Worm (Caenorhabditis elegans) whole organism, L4 larva: Measurements from ENCODE around the gene F59G1.4.

ENCODE experiments used
- F10B5.3 ChIP-seq: sonication (generic microtip); optimal IDR thresholded peaks from 2 replicates; lab custom pipeline; 2016; ENCODE audit warnings: mild to moderate bottlenecking, missing genetic modification characterization, missing compliant biosample characterization
- F49E8.2 ChIP-seq: sonication (generic microtip); optimal IDR thresholded peaks from 2 replicates; lab custom pipeline; 2016; ENCODE audit warnings: missing compliant biosample characterization, mild to moderate bottlenecking, missing genetic modification characterization, borderline replicate concordance
- R02D3.7 ChIP-seq: fragments of 150-350 bp; sonication (generic microtip); optimal IDR thresholded peaks from 3 replicates; lab custom pipeline; 2014; ENCODE audit warnings: missing biosample characterization, missing genetic modification characterization
- T26A8.4 ChIP-seq: fragments of 200-800 bp; sonication (Bioruptor generic); IDR thresholded peaks from 2 replicates; pipeline ENCODE4 v1.3.6; 2022; ENCODE audit warnings: missing genetic modification characterization, missing compliant biosample characterization
- Y105C5A.15 ChIP-seq: fragments of 200-800 bp; sonication (Bioruptor generic); IDR thresholded peaks from 2 replicates; pipeline ENCODE4 v1.3.6; 2022; ENCODE audit warnings: missing genetic modification characterization, missing compliant biosample characterization
- Y75B8A.6 ChIP-seq: fragments of 200-800 bp; sonication (Bioruptor generic); IDR thresholded peaks from 2 replicates; pipeline ENCODE4 v1.3.6; 2022; ENCODE audit warnings: missing genetic modification reagents, missing genetic modification characterization, missing compliant biosample characterization
- ZK546.5 ChIP-seq, 2 experiments: sonication (generic microtip); optimal IDR thresholded peaks; 2 replicates each; lab custom pipeline; 2017; ENCODE audit warnings: missing biosample characterization in 2 of 2, missing genetic modification characterization in 2 of 2
- arid-1 ChIP-seq: fragments of 200-800 bp; sonication (Bioruptor generic); conservative IDR thresholded peaks from 2 replicates; pipeline ENCODE4 v1.3.6; 2022; ENCODE audit warnings: missing genetic modification reagents, missing genetic modification characterization, missing compliant biosample characterization
- ceh-28 ChIP-seq: fragments of 150-350 bp; optimal IDR thresholded peaks from 2 replicates; lab custom pipeline; 2014; ENCODE audit warnings: missing biosample characterization, missing genetic modification reagents, missing genetic modification characterization
- ctbp-1 ChIP-seq: fragments of 200-800 bp; sonication (Bioruptor generic); IDR thresholded peaks from 2 replicates; pipeline ENCODE4 v1.3.6; 2022; ENCODE audit warnings: missing genetic modification reagents, missing genetic modification characterization, missing compliant biosample characterization
- daf-12 ChIP-seq: fragments of 150-350 bp; optimal IDR thresholded peaks from 2 replicates; lab custom pipeline; 2014; ENCODE audit warnings: missing biosample characterization, missing genetic modification reagents, missing genetic modification characterization
- daf-16 ChIP-seq, 3 experiments: sonication (generic microtip); optimal IDR thresholded peaks; 2 replicates each; lab custom pipeline; 2016 to 2017; ENCODE audit warnings: missing genetic modification characterization in 3 of 3, missing genetic modification reagents in 3 of 3, mild to moderate bottlenecking in 2 of 3, missing compliant biosample characterization in 2 of 3, missing biosample characterization in 1 of 3, moderate library complexity in 1 of 3
- daf-19 ChIP-seq: fragments of 200-800 bp; sonication (Bioruptor generic); conservative IDR thresholded peaks from 2 replicates; pipeline ENCODE4 v1.3.6; 2022; ENCODE audit warnings: missing genetic modification characterization, missing compliant biosample characterization
- daf-8 ChIP-seq: fragments of 200-800 bp; sonication (Bioruptor generic); IDR thresholded peaks from 2 replicates; pipeline ENCODE4 v1.3.6; 2022; ENCODE audit warnings: missing genetic modification characterization, missing compliant biosample characterization
- dmd-6 ChIP-seq: fragments of 200-800 bp; sonication (Bioruptor generic); IDR thresholded peaks from 2 replicates; pipeline ENCODE4 v1.3.6; 2022; ENCODE audit warnings: missing genetic modification reagents, missing genetic modification characterization, missing compliant biosample characterization
- dpl-1 ChIP-seq: fragments of 150-350 bp; optimal IDR thresholded peaks from 2 replicates; lab custom pipeline; 2014; ENCODE audit warnings: missing biosample characterization, missing genetic modification reagents, missing genetic modification characterization
- dve-1 ChIP-seq: sonication (generic microtip); optimal IDR thresholded peaks from 2 replicates; lab custom pipeline; 2017; ENCODE audit warnings: antibody characterized with exemption, mild to moderate bottlenecking, missing genetic modification characterization, missing compliant biosample characterization; ENCODE audit not compliant: insufficient read depth
- hif-1 ChIP-seq, 2 experiments: sonication (generic microtip); optimal IDR thresholded peaks; 2 replicates each; lab custom pipeline; 2016 to 2017; ENCODE audit warnings: missing compliant biosample characterization in 2 of 2, missing genetic modification characterization in 2 of 2, missing genetic modification reagents in 2 of 2, missing genotype in 2 of 2, mild to moderate bottlenecking in 1 of 2
- hlh-30 ChIP-seq: sonication (generic microtip); optimal IDR thresholded peaks from 2 replicates; lab custom pipeline; 2017; ENCODE audit warnings: antibody characterized with exemption, mild to moderate bottlenecking, missing genetic modification characterization, missing compliant biosample characterization; ENCODE audit not compliant: insufficient read depth
- hmg-1.1 ChIP-seq: fragments of 200-800 bp; sonication (Bioruptor generic); IDR thresholded peaks from 2 replicates; pipeline ENCODE4 v1.3.6; 2022; ENCODE audit warnings: missing genetic modification reagents, missing genetic modification characterization, missing compliant biosample characterization
- lin-29 ChIP-seq: fragments of 200-800 bp; sonication (Bioruptor generic); IDR thresholded peaks from 2 replicates; pipeline ENCODE4 v1.3.6; 2022; ENCODE audit warnings: missing genetic modification reagents, missing genetic modification characterization, missing compliant biosample characterization
- lin-38 ChIP-seq: fragments of 200-800 bp; sonication (Bioruptor generic); IDR thresholded peaks from 2 replicates; pipeline ENCODE4 v1.3.6; 2022; ENCODE audit warnings: missing genetic modification reagents, missing genetic modification characterization, missing compliant biosample characterization
- lin-39 ChIP-seq: fragments of 150-350 bp; optimal IDR thresholded peaks from 2 replicates; lab custom pipeline; 2014; ENCODE audit warnings: missing biosample characterization, missing genetic modification reagents, missing genetic modification characterization
- lir-3 ChIP-seq: sonication (generic microtip); optimal IDR thresholded peaks from 2 replicates; lab custom pipeline; 2016; ENCODE audit warnings: mild to moderate bottlenecking, missing genetic modification characterization, missing compliant biosample characterization
- lsy-2 ChIP-seq, 2 experiments: fragments of 150-350 bp in 1 of 2; sonication (generic microtip) in 1 of 2; optimal IDR thresholded peaks; 2 replicates each; lab custom pipeline; 2014 to 2017; ENCODE audit warnings: missing biosample characterization in 2 of 2, missing genetic modification characterization in 2 of 2
- mdl-1 ChIP-seq, 2 experiments: fragments of 150-350 bp in 1 of 2; sonication (generic microtip) in 1 of 2; optimal IDR thresholded peaks; 2 replicates each; lab custom pipeline; 2014 to 2017; ENCODE audit warnings: missing biosample characterization in 2 of 2, missing genetic modification characterization in 2 of 2
- mxl-3 ChIP-seq: fragments of 200-800 bp; sonication (Bioruptor generic); optimal IDR thresholded peaks from 2 replicates; lab custom pipeline; 2018; ENCODE audit warnings: mild to moderate bottlenecking, missing genetic modification characterization, missing compliant biosample characterization
- nhr-28 ChIP-seq: fragments of 150-350 bp; optimal IDR thresholded peaks from 2 replicates; lab custom pipeline; 2014; ENCODE audit warnings: missing biosample characterization, missing genetic modification characterization
- nhr-41 ChIP-seq: fragments of 200-800 bp; sonication (Bioruptor generic); IDR thresholded peaks from 2 replicates; pipeline ENCODE4 v1.3.6; 2022; ENCODE audit warnings: missing genetic modification reagents, missing genetic modification characterization, missing compliant biosample characterization
- nhr-48 ChIP-seq: sonication (generic microtip); optimal IDR thresholded peaks from 2 replicates; lab custom pipeline; 2016; ENCODE audit warnings: mild to moderate bottlenecking, missing genetic modification characterization, missing compliant biosample characterization
- nhr-77 ChIP-seq: fragments of 150-350 bp; optimal IDR thresholded peaks from 2 replicates; lab custom pipeline; 2014; ENCODE audit warnings: missing biosample characterization, missing genetic modification characterization
- pha-4 ChIP-seq, 2 experiments: fragments of 150-350 bp in 1 of 2; fragments of 200-800 bp in 1 of 2; sonication (Bioruptor generic) in 1 of 2; IDR thresholded peaks in 1 of 2; optimal IDR thresholded peaks in 1 of 2; 2 replicates each; pipeline versions ENCODE4 v1.3.6 to Lab custom; 2014 to 2022; ENCODE audit warnings: missing genetic modification characterization in 2 of 2, missing genetic modification reagents in 2 of 2, missing biosample characterization in 1 of 2, missing compliant biosample characterization in 1 of 2
- php-3 ChIP-seq: fragments of 200-800 bp; sonication (Bioruptor generic); IDR thresholded peaks from 2 replicates; pipeline ENCODE4 v1.3.6; 2022; ENCODE audit warnings: missing genetic modification reagents, missing genetic modification characterization, missing compliant biosample characterization
- pqm-1 ChIP-seq: sonication (generic microtip); optimal IDR thresholded peaks from 2 replicates; lab custom pipeline; 2017; ENCODE audit warnings: missing biosample characterization, missing genetic modification characterization
- sdz-12 ChIP-seq: fragments of 200-800 bp; sonication (Bioruptor generic); optimal IDR thresholded peaks from 2 replicates; lab custom pipeline; 2018; ENCODE audit warnings: mild to moderate bottlenecking, missing genetic modification characterization, missing compliant biosample characterization
- set-16 ChIP-seq: fragments of 200-800 bp; sonication (Bioruptor generic); IDR thresholded peaks from 2 replicates; pipeline ENCODE4 v1.3.6; 2022; ENCODE audit warnings: missing genetic modification reagents, missing genetic modification characterization, missing compliant biosample characterization
- skn-1 ChIP-seq: fragments of 150-350 bp; optimal IDR thresholded peaks from 2 replicates; lab custom pipeline; 2014; ENCODE audit warnings: missing biosample characterization, missing genetic modification characterization
- snpc-4 ChIP-seq: fragments of 150-350 bp; optimal IDR thresholded peaks from 2 replicates; lab custom pipeline; 2014; ENCODE audit warnings: missing biosample characterization, missing genetic modification characterization
- spr-3 ChIP-seq: fragments of 200-800 bp; sonication (Bioruptor generic); optimal IDR thresholded peaks from 2 replicates; lab custom pipeline; 2018; ENCODE audit warnings: mild to moderate bottlenecking, missing genetic modification characterization, missing compliant biosample characterization
- tag-97 ChIP-seq: fragments of 200-800 bp; sonication (Bioruptor generic); IDR thresholded peaks from 2 replicates; pipeline ENCODE4 v1.3.6; 2022; ENCODE audit warnings: missing genetic modification characterization, missing compliant biosample characterization
- unc-39 ChIP-seq: sonication (generic microtip); optimal IDR thresholded peaks from 2 replicates; lab custom pipeline; 2017; ENCODE audit warnings: missing biosample characterization, missing genetic modification characterization
- vab-7 ChIP-seq: fragments of 200-800 bp; sonication (Bioruptor generic); IDR thresholded peaks from 2 replicates; pipeline ENCODE4 v1.3.6; 2022; ENCODE audit warnings: missing genetic modification reagents, missing genetic modification characterization, missing compliant biosample characterization
- zag-1 ChIP-seq: fragments of 150-350 bp; optimal IDR thresholded peaks from 2 replicates; lab custom pipeline; 2014; ENCODE audit warnings: missing biosample characterization, missing genetic modification characterization
- ztf-11 ChIP-seq: fragments of 150-350 bp; optimal IDR thresholded peaks from 2 replicates; lab custom pipeline; 2014; ENCODE audit warnings: missing biosample characterization, missing genetic modification characterization

Gene F59G1.4

DNA sequence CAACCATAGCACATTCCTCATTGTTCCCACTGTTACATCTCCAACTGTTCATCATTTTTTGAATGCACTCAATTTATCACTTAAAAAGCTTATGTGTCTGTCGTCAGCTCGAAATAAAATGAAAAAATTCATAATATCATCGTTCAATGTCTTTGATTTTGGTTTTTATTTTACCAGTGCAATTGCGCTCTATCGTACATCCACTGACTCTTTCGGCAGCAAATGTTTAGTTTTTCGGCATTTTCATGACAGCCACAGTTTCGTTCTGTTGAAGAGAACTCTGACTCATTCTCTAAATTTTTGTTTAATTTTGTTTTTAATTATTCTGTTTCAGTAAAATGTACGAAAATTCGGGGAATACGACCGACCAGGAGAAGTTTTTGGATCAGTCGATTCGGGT, 11.5 kb downstream of the F59G1.4 start, which contains the start of gene vps-35 (continued):
- TF ChIP-seq Y105C5A.15 (GFP tag; lab: Robert Waterston, UW) (no peak), Y75B8A.6 (GFP tag; lab: Robert Waterston, UW) (no peak), T26A8.4 (GFP tag; lab: Robert Waterston, UW) (no peak), ceh-28 (tag; lab: Kevin White, UChicago) (no peak), pha-4 (GFP tag; IDR thresholded peaks at IDR 0.05; lab: Robert Waterston, UW) (no peak), pha-4 (tag; optimal IDR thresholded peaks at IDR 0.05; lab: Kevin White, UChicago) (peak; percentile 22), ztf-11 (tag; lab: Kevin White, UChicago) (no peak), lin-29 (GFP tag; lab: Robert Waterston, UW) (no peak), dve-1 (peak; percentile 30), ctbp-1 (GFP tag; lab: Robert Waterston, UW) (no peak), nhr-77 (tag; lab: Kevin White, UChicago) (no peak), pqm-1 (tag; lab: Kevin White, UChicago) (peak; percentile 58), zag-1 (tag; lab: Kevin White, UChicago) (no peak), daf-12 (tag; lab: Kevin White, UChicago) (no peak), arid-1 (GFP tag; lab: Robert Waterston, UW) (no peak), ZK546.5 (tag; optimal IDR thresholded peaks at IDR 0.05; lab: Kevin White, UChicago) (no peak), unc-39 (tag; lab: Kevin White, UChicago) (no peak), lin-38 (GFP tag; lab: Robert Waterston, UW) (peak; percentile 90), lin-39 (tag; lab: Kevin White, UChicago) (no peak), set-16 (GFP tag; lab: Robert Waterston, UW) (no peak), hmg-1.1 (GFP tag; lab: Robert Waterston, UW) (0 out of 2 replicates have a peak, but pooled peaks have one; percentile 35), daf-8 (no peak), mdl-1 (tag; optimal IDR thresholded peaks at IDR 0.05; lab: Kevin White, UChicago) (no peak), mxl-3 (GFP tag; lab: Kevin White, UChicago) (no peak), R02D3.7 (tag; lab: Kevin White, UChicago) (no peak), nhr-28 (peak; percentile 76), lir-3 (tag; lab: Kevin White, UChicago) (no peak), vab-7 (GFP tag; lab: Robert Waterston, UW) (no peak)

DNA sequence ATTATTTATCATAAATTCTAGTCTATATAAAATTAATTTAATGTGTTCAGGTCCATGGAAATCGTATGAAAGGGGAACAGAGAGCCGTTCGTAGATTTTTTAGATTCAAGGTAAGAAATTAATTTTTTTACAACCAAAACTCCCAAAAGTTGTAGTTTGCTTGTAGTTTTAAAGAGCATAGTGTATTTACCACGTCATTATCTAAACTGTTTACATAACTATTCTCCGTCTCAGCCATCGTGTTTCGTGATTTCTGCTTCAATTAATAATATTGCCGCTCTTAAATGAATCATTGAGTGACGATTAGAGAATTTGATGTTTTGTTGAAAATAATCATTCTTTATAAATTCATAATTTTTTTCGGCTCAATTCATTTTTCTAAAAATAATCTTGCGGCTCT, 15.3 kb downstream of the F59G1.4 start, which contains the start of gene cgt-3:
Gene cgt-3 (plus strand): TSS at position 51 of the 400 bp plus-strand sequence.
- TF ChIP-seq mxl-3 (GFP tag; lab: Kevin White, UChicago) (no peak), skn-1 (tag; lab: Kevin White, UChicago) (no peak), Y105C5A.15 (GFP tag; lab: Robert Waterston, UW) (no peak), nhr-28 (peak; percentile 80), F49E8.2 (tag; lab: Kevin White, UChicago) (no peak), nhr-41 (GFP tag; lab: Robert Waterston, UW) (no peak), ctbp-1 (GFP tag; lab: Robert Waterston, UW) (no peak), dmd-6 (GFP tag; lab: Robert Waterston, UW) (no peak), snpc-4 (tag; lab: Kevin White, UChicago) (no peak), lsy-2 (tag; optimal IDR thresholded peaks at IDR 0.05; lab: Kevin White, UChicago) (peak in 1 of 2 experiments; percentile 12), lin-38 (GFP tag; lab: Robert Waterston, UW) (peak; percentile 30; the same call in 1 of the 2 replicates), php-3 (no peak), nhr-48 (tag; lab: Kevin White, UChicago) (no peak), ZK546.5 (tag; optimal IDR thresholded peaks at IDR 0.05; lab: Kevin White, UChicago) (no peak), daf-12 (tag; lab: Kevin White, UChicago) (no peak), mdl-1 (tag; optimal IDR thresholded peaks at IDR 0.05; lab: Kevin White, UChicago) (no peak), dpl-1 (no peak), spr-3 (GFP tag; lab: Kevin White, UChicago) (no peak), nhr-77 (tag; lab: Kevin White, UChicago) (no peak), hif-1 (tag; optimal IDR thresholded peaks at IDR 0.05; lab: Kevin White, UChicago) (no peak), pha-4 (GFP tag; IDR thresholded peaks at IDR 0.05; lab: Robert Waterston, UW) (no peak), pha-4 (tag; optimal IDR thresholded peaks at IDR 0.05; lab: Kevin White, UChicago) (peak; percentile 17), dve-1 (no peak), sdz-12 (no peak), F10B5.3 (tag; lab: Kevin White, UChicago) (no peak), hlh-30 (tag; lab: Kevin White, UChicago) (no peak), daf-19 (GFP tag; lab: Robert Waterston, UW) (no peak), tag-97 (no peak), daf-16 (GFP tag; optimal IDR thresholded peaks at IDR 0.05; lab: Kevin White, UChicago) (no peak), daf-16 (tag; optimal IDR thresholded peaks at IDR 0.05; lab: Kevin White, UChicago) (peak; percentile 84)
